Worm (Caenorhabditis elegans) whole organism, L1 larva: ENCODE data around the gene F13E9.12.

ENCODE experiments used
- irx-1 ChIP-seq: sonication (generic microtip); optimal IDR thresholded peaks from 2 replicates; lab custom pipeline; 2016; ENCODE audit warnings: missing genetic modification characterization, missing compliant biosample characterization
- nhr-90 ChIP-seq: sonication (generic microtip); optimal IDR thresholded peaks from 2 replicates; lab custom pipeline; 2016; ENCODE audit warnings: mild to moderate bottlenecking, missing genetic modification characterization, missing compliant biosample characterization; ENCODE audit not compliant: poor library complexity
- swsn-7 ChIP-seq: sonication (generic microtip); optimal IDR thresholded peaks from 2 replicates; lab custom pipeline; 2016; ENCODE audit warnings: missing genetic modification characterization, missing compliant biosample characterization
- unc-62 ChIP-seq: fragments of 150-350 bp; optimal IDR thresholded peaks from 2 replicates; lab custom pipeline; 2014; ENCODE audit warnings: missing biosample characterization, missing genetic modification reagents, missing genetic modification characterization
- unc-98 ChIP-seq: fragments of 200-800 bp; sonication (Bioruptor generic); IDR thresholded peaks from 2 replicates; pipeline ENCODE4 v1.3.6; 2022; ENCODE audit warnings: missing genetic modification characterization, missing compliant biosample characterization

ce11 chrIV:10828049-10828448 lies 46.4 kb downstream of the F13E9.12 start, which contains the start of gene npax-3:
- TF ChIP-seq nhr-90 (no peak), swsn-7 (tag; lab: Kevin White, UChicago) (no peak), irx-1 (tag; lab: Kevin White, UChicago) (no peak), unc-62 (GFP tag; lab: Kevin White, UChicago) (no peak), unc-98 (GFP tag; lab: Robert Waterston, UW) (no peak)
